Worm (Caenorhabditis elegans): ENCODE measurements around the gene fbxa-169.

Gene fbxa-169

ce11 chrII:13670707-13671295, 22.5 kb downstream of the fbxa-169 start:
- TF ChIP-seq elt-2 (tag; optimal IDR thresholded peaks at IDR 0.05) (peak; percentile 90), egl-27 (tag; optimal IDR thresholded peaks at IDR 0.05) (no peak), fkh-2 (tag; optimal IDR thresholded peaks at IDR 0.05) (no peak), egl-5 (tag; optimal IDR thresholded peaks at IDR 0.05) (no peak), pqm-1 (tag; optimal IDR thresholded peaks at IDR 0.05) (peak; percentile 29), nhr-76 (tag; optimal IDR thresholded peaks at IDR 0.05) (no peak), nhr-28 (tag; optimal IDR thresholded peaks at IDR 0.05) (no peak), pha-4 (tag; optimal IDR thresholded peaks at IDR 0.05) (peak; percentile 10), nhr-67 (tag; optimal IDR thresholded peaks at IDR 0.05) (no peak)

DNA sequence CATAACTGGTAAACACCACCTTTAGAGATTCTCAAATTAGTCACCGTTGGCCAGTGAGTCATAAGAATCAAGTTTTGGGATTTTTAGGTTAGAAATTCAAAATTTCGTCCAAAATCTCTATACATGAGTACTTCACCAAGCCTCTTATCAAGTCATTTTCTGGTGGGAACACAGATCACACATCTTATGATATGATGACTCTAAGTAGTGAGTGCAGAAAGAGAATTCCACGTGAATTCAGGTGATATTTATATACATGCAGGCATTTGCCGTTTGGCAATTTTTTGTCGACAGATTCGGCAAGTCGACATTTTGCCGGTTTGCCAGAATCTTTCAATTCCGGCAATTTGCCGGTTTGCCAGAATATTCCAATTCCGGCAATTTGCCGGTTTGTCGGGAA, 23.7 kb downstream of the fbxa-169 start:
- TF ChIP-seq pqm-1 (tag; optimal IDR thresholded peaks at IDR 0.05) (peak; percentile 18), nhr-11 (tag; optimal IDR thresholded peaks at IDR 0.05) (no peak), elt-2 (tag; optimal IDR thresholded peaks at IDR 0.05) (peak; percentile 37), fkh-10 (GFP tag; optimal IDR thresholded peaks at IDR 0.05) (no peak)

- TF ChIP-seq pqm-1 (tag; optimal IDR thresholded peaks at IDR 0.05) (peak; percentile 57), nhr-43 (tag; optimal IDR thresholded peaks at IDR 0.05; ENCODE audit: poor library complexity, severe bottlenecking) (peak; percentile 48), nhr-12 (tag; optimal IDR thresholded peaks at IDR 0.05) (no peak), zag-1 (tag; optimal IDR thresholded peaks at IDR 0.05) (no peak), elt-2 (tag; optimal IDR thresholded peaks at IDR 0.05) (peak; percentile 33), nhr-25 (tag; optimal IDR thresholded peaks at IDR 0.05) (peak; percentile 36), ama-1 (optimal IDR thresholded peaks at IDR 0.05) (peak; percentile 67)
These were observed 25.4 kb downstream of the fbxa-169 start for ce11 chrII:13673605-13674193.

DNA sequence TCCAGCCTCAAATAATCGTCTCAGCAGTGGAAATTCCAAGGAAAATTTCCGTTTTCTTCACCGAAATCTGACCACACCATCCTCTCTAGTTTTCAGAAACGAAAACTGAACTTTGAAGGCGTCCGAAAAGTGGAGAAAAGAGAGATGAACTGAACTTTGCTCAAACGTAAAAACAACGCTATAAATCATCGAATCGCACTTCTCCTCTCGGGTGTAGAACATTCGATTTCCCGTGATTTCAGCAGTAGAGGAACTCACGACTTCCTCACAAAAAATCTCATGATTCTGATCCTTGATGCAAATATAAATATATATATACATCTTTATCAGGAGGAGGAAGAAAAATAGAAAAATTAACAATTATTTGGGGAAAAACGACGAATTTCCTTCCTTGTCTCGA, 26.9 kb downstream of the fbxa-169 start:
- no peak for TF ChIP-seq elt-1 (tag; optimal IDR thresholded peaks at IDR 0.05)
- no peak for TF ChIP-seq nhr-12 (tag; optimal IDR thresholded peaks at IDR 0.05)
- TF ChIP-seq aly-2 (tag; optimal IDR thresholded peaks at IDR 0.05) = no peak
- TF ChIP-seq nhr-28 (tag; optimal IDR thresholded peaks at IDR 0.05) = no peak
- TF ChIP-seq lin-39 (tag; optimal IDR thresholded peaks at IDR 0.05) = peak; percentile 14
- no peak for TF ChIP-seq nhr-76 (tag; optimal IDR thresholded peaks at IDR 0.05)
- TF ChIP-seq fkh-2 (tag; optimal IDR thresholded peaks at IDR 0.05) = no peak
- TF ChIP-seq unc-39 (tag; optimal IDR thresholded peaks at IDR 0.05) = no peak
- TF ChIP-seq ama-1 (optimal IDR thresholded peaks at IDR 0.05) = peak; percentile 6

DNA sequence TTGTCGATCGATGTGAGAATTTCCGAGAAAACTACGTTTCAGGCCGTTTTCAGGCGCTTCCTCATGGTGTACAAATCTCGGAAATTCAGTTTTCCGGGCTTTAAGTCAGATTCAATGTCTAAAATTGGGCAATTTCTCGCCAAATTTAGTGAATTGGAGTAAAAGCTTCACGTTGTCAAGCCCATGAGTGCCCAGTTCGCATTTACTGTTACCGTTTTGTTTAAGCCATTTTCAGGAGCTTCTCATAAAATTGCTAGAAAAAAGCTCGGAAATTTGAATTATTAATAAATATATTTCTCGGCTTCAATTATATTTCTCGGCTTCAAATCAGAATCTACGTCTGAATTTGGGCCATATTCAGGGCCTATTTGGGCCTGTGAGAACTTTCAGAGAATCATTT, 29.6 kb downstream of the fbxa-169 start:
- TF ChIP-seq nhr-28 (tag; optimal IDR thresholded peaks at IDR 0.05) (no peak), nhr-67 (tag; optimal IDR thresholded peaks at IDR 0.05) (no peak), sea-2 (GFP tag; optimal IDR thresholded peaks at IDR 0.05) (no peak), mdl-1 (tag; optimal IDR thresholded peaks at IDR 0.05) (no peak), nhr-43 (tag; optimal IDR thresholded peaks at IDR 0.05; ENCODE audit: poor library complexity, severe bottlenecking) (no peak), lin-15B (tag; optimal IDR thresholded peaks at IDR 0.05) (no peak), zag-1 (tag; optimal IDR thresholded peaks at IDR 0.05) (no peak), ama-1 (optimal IDR thresholded peaks at IDR 0.05) (no peak), fkh-10 (GFP tag; optimal IDR thresholded peaks at IDR 0.05) (no peak), egl-27 (tag; optimal IDR thresholded peaks at IDR 0.05) (no peak), ceh-82 (tag; optimal IDR thresholded peaks at IDR 0.05) (no peak), nhr-12 (tag; optimal IDR thresholded peaks at IDR 0.05) (no peak), nhr-11 (tag; optimal IDR thresholded peaks at IDR 0.05) (no peak), hmg-11 (tag; optimal IDR thresholded peaks at IDR 0.05) (no peak), nhr-76 (tag; optimal IDR thresholded peaks at IDR 0.05) (no peak)

DNA sequence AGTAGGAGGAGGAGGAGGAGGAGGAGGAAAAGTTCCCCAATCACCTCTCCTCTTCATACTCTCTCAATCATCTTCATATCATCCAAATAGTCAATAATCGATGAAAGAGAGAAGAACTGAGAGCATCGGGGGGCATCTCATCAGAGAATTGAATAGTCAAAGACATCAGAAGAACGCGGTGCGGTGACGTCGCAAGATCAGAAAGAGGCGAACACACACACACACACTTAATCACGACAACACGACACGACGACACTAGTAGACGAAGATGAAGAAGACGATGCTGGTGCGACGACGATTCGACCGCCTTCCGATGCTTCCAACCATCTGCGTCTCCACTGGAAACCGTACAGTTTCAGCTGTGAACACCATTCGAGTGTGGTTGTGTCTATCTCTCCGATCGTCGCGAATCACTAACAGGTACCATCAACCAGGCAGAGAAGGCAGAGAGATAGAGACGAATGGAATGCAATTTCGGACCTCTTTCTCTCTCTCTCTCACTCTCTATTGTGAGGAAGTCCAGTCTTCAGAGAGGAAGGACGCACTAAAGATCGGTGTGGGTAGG, 30.3 kb downstream of the fbxa-169 start:
- TF ChIP-seq nhr-43 (tag; optimal IDR thresholded peaks at IDR 0.05; ENCODE audit: poor library complexity, severe bottlenecking) (peak; percentile 91), mdl-1 (tag; optimal IDR thresholded peaks at IDR 0.05) (no peak), ztf-4 (tag; optimal IDR thresholded peaks at IDR 0.05) (no peak), nfya-1 (tag; optimal IDR thresholded peaks at IDR 0.05; ENCODE audit: insufficient read depth) (peak; percentile 31), elt-3 (tag; optimal IDR thresholded peaks at IDR 0.05) (peak in 2 of 3 experiments; percentile 8 to 57), ceh-9 (tag; optimal IDR thresholded peaks at IDR 0.05) (no peak), elt-2 (tag; optimal IDR thresholded peaks at IDR 0.05) (no peak), nhr-77 (tag; optimal IDR thresholded peaks at IDR 0.05) (no peak), fkh-2 (tag; optimal IDR thresholded peaks at IDR 0.05) (no peak), nhr-67 (tag; optimal IDR thresholded peaks at IDR 0.05) (no peak), egl-27 (tag; optimal IDR thresholded peaks at IDR 0.05) (no peak), nhr-23 (tag; optimal IDR thresholded peaks at IDR 0.05) (peak; percentile 60), eor-1 (tag; optimal IDR thresholded peaks at IDR 0.05) (no peak), hmg-11 (tag; optimal IDR thresholded peaks at IDR 0.05) (no peak), unc-39 (tag; optimal IDR thresholded peaks at IDR 0.05) (no peak), nhr-25 (tag; optimal IDR thresholded peaks at IDR 0.05) (peak; percentile 75), unc-62 (GFP tag; optimal IDR thresholded peaks at IDR 0.05) (no peak), lsy-12 (tag; optimal IDR thresholded peaks at IDR 0.05) (peak; percentile 36), daf-12 (tag; optimal IDR thresholded peaks at IDR 0.05) (no peak), ceh-28 (tag; optimal IDR thresholded peaks at IDR 0.05) (peak; percentile 75), nhr-11 (tag; optimal IDR thresholded peaks at IDR 0.05) (no peak)

Data from whole organism, L3 larva.